Fruit fly (Drosophila melanogaster): ENCODE measurements around the gene CG10750.

dm6 chr2L:19307641-19308040 lies 7.6 kb downstream of the CG10750 start:
- no peak for TF ChIP-seq CG12768 (GFP tag; optimal IDR thresholded peaks at IDR 0.05)
- TF ChIP-seq cic (GFP tag; optimal IDR thresholded peaks at IDR 0.05): no peak
- TF ChIP-seq ovo (GFP tag; optimal IDR thresholded peaks at IDR 0.05): no peak
- no peak for TF ChIP-seq CG33017 (tag; optimal IDR thresholded peaks at IDR 0.05)
- TF ChIP-seq CG7045 (GFP tag; optimal IDR thresholded peaks at IDR 0.05): no peak
